Worm (Caenorhabditis elegans) whole organism, young adult: ENCODE results near the gene emb-30.

ENCODE experiments used
- B0336.3 ChIP-seq: fragments of 200-800 bp; sonication (Bioruptor generic); IDR thresholded peaks from 2 replicates; pipeline ENCODE4 v1.3.6; 2022; ENCODE audit warnings: missing genetic modification characterization, missing compliant biosample characterization
- F23B12.7 ChIP-seq: sonication (generic microtip); optimal IDR thresholded peaks from 2 replicates; lab custom pipeline; 2017; ENCODE audit warnings: missing genetic modification characterization, mild to moderate bottlenecking, missing compliant biosample characterization, antibody characterized with exemption, moderate library complexity; ENCODE audit not compliant: insufficient read depth
- F57A8.1 ChIP-seq: fragments of 200-800 bp; sonication (Bioruptor generic); optimal IDR thresholded peaks from 2 replicates; lab custom pipeline; 2018; ENCODE audit warnings: mild to moderate bottlenecking, missing genetic modification characterization, moderate library complexity, missing compliant biosample characterization
- atf-7 ChIP-seq: sonication (generic microtip); optimal IDR thresholded peaks from 2 replicates; lab custom pipeline; 2017; ENCODE audit warnings: mild to moderate bottlenecking, missing genetic modification characterization, missing compliant biosample characterization
- snpc-4 ChIP-seq, 5 experiments: fragments of 150-350 bp in 1 of 5; sonication (generic microtip) in 4 of 5; optimal IDR thresholded peaks; 2 replicates each; lab custom pipeline; 2014 to 2018; ENCODE audit warnings: missing genetic modification characterization in 5 of 5, missing biosample characterization in 3 of 5, antibody characterized with exemption in 2 of 5, mild to moderate bottlenecking in 2 of 5, missing compliant biosample characterization in 2 of 5, missing genotype in 2 of 5, moderate library complexity in 2 of 5, missing genetic modification reagents in 1 of 5
- ztf-3 ChIP-seq: fragments of 200-800 bp; sonication (Bioruptor generic); optimal IDR thresholded peaks from 2 replicates; lab custom pipeline; 2018; ENCODE audit warnings: mild to moderate bottlenecking, missing genetic modification characterization, missing compliant biosample characterization

- TF ChIP-seq F57A8.1 (GFP tag; lab: Kevin White, UChicago) (no peak), B0336.3 (GFP tag; lab: Robert Waterston, UW) (no peak), F23B12.7 (no peak), atf-7 (no peak), ztf-3 (no peak), snpc-4 (GFP tag; optimal IDR thresholded peaks at IDR 0.05; lab: Kevin White, UChicago) (no peak), snpc-4 (tag; optimal IDR thresholded peaks at IDR 0.05; lab: Kevin White, UChicago) (no peak)
Observed at ce11 chrIII:9482423-9482993, 41.2 kb upstream of the emb-30 start.
